Worm (Caenorhabditis elegans) whole organism, midembryonic: ENCODE data around the gene pdl-1.

Experiments
- flt-1 ChIP-seq: fragments of 200-800 bp; sonication (Bioruptor generic); IDR thresholded peaks from 2 replicates; pipeline ENCODE4 v1.3.6; 2022; ENCODE audit warnings: missing genetic modification characterization, missing compliant biosample characterization
- med-1 ChIP-seq: sonication (generic microtip); optimal IDR thresholded peaks from 2 replicates; lab custom pipeline; 2017; ENCODE audit warnings: missing genetic modification characterization, mild to moderate bottlenecking, missing compliant biosample characterization, antibody characterized with exemption, missing genetic modification reagents; ENCODE audit not compliant: insufficient read depth
- tab-1 ChIP-seq: fragments of 200-800 bp; sonication (Bioruptor generic); IDR thresholded peaks from 2 replicates; pipeline ENCODE4 v1.3.6; 2022; ENCODE audit warnings: missing genetic modification characterization, missing compliant biosample characterization
- ztf-23 ChIP-seq: fragments of 200-800 bp; sonication (Bioruptor generic); IDR thresholded peaks from 2 replicates; pipeline ENCODE4 v1.3.6; 2022; ENCODE audit warnings: missing genetic modification reagents, missing genetic modification characterization, missing compliant biosample characterization

ce11 chrII:7196040-7196439, 12.4 kb downstream of the pdl-1 start, which contains the start of gene maoc-1:
- no peak for TF ChIP-seq flt-1 (GFP tag; lab: Robert Waterston, UW)
- TF ChIP-seq tab-1 (GFP tag; lab: Robert Waterston, UW): no peak
- TF ChIP-seq ztf-23 (GFP tag; lab: Robert Waterston, UW): no peak
- no peak for TF ChIP-seq med-1 (GFP tag; lab: Kevin White, UChicago)
